Worm (Caenorhabditis elegans): ENCODE data around the gene cup-15.

The cup-15 gene

ce11 chrII:9322870-9323349 is 29.9 kb upstream of the cup-15 start, which contains the start of gene rab-39 (continued):
- TF ChIP-seq sma-3 (GFP tag; optimal IDR thresholded peaks at IDR 0.05): no peak
- no peak for TF ChIP-seq ama-1 (optimal IDR thresholded peaks at IDR 0.05)
- no peak for TF ChIP-seq Y55F3AM.14 (GFP tag; optimal IDR thresholded peaks at IDR 0.05)

ce11 chrII:9323660-9324059 is 29.1 kb upstream of the cup-15 start, which contains the start of gene egli-1:
Gene egli-1 (plus strand): TSS chrII:9323960.
- TF ChIP-seq nhr-77 (tag; optimal IDR thresholded peaks at IDR 0.05) (no peak), unc-62 (GFP tag; optimal IDR thresholded peaks at IDR 0.05) (no peak), peb-1 (tag; optimal IDR thresholded peaks at IDR 0.05) (no peak)

ce11 chrII:9324824-9325351 is 27.9 kb upstream of the cup-15 start, which contains the start of gene eat-3:
Gene eat-3 (plus strand): TSS chrII:9324874.
- TF ChIP-seq unc-39 (tag; optimal IDR thresholded peaks at IDR 0.05): no peak
- no peak for TF ChIP-seq ama-1 (optimal IDR thresholded peaks at IDR 0.05)
- no peak for TF ChIP-seq ztf-11 (tag; optimal IDR thresholded peaks at IDR 0.05)
- TF ChIP-seq mbf-1 (tag; optimal IDR thresholded peaks at IDR 0.05): no peak
- TF ChIP-seq nhr-129 (tag; optimal IDR thresholded peaks at IDR 0.05): peak; percentile 29
- TF ChIP-seq sem-4 (tag; optimal IDR thresholded peaks at IDR 0.05): peak; percentile 10
- no peak for TF ChIP-seq nhr-11 (tag; optimal IDR thresholded peaks at IDR 0.05)
- TF ChIP-seq skn-1 (tag; optimal IDR thresholded peaks at IDR 0.05): no peak
- TF ChIP-seq lin-11 (tag; optimal IDR thresholded peaks at IDR 0.05): no peak
- TF ChIP-seq ZK546.5 (tag; optimal IDR thresholded peaks at IDR 0.05): no peak
- TF ChIP-seq nhr-10 (tag; optimal IDR thresholded peaks at IDR 0.05): no peak
- no peak for TF ChIP-seq nhr-21 (tag; optimal IDR thresholded peaks at IDR 0.05)
- TF ChIP-seq ceh-82 (tag; optimal IDR thresholded peaks at IDR 0.05): no peak
- no peak for TF ChIP-seq elt-3 (tag; optimal IDR thresholded peaks at IDR 0.05)
- TF ChIP-seq gmeb-1 (tag; optimal IDR thresholded peaks at IDR 0.05): no peak
- TF ChIP-seq mdl-1 (tag; optimal IDR thresholded peaks at IDR 0.05): peak in 1 of 2 experiments; percentile 19
- no peak for TF ChIP-seq sma-3 (GFP tag; optimal IDR thresholded peaks at IDR 0.05)
- TF ChIP-seq F13H6.1 (tag; optimal IDR thresholded peaks at IDR 0.05): no peak
- peak; percentile 12 for TF ChIP-seq crh-2 (tag; optimal IDR thresholded peaks at IDR 0.05)
- no peak for TF ChIP-seq Y55F3AM.14 (GFP tag; optimal IDR thresholded peaks at IDR 0.05)
- no peak for TF ChIP-seq dmd-4 (tag; optimal IDR thresholded peaks at IDR 0.05)
- TF ChIP-seq ceh-16 (tag; optimal IDR thresholded peaks at IDR 0.05): no peak
- peak in 1 of 2 experiments; percentile 45 for TF ChIP-seq lsy-2 (tag; optimal IDR thresholded peaks at IDR 0.05)
- no peak for TF ChIP-seq lin-39 (tag; optimal IDR thresholded peaks at IDR 0.05)
- no peak for TF ChIP-seq nhr-237 (tag; optimal IDR thresholded peaks at IDR 0.05)
- TF ChIP-seq nhr-12 (tag; optimal IDR thresholded peaks at IDR 0.05): no peak
- peak; percentile 72 for TF ChIP-seq sma-9 (GFP tag; optimal IDR thresholded peaks at IDR 0.05)
- TF ChIP-seq sma-9 (tag; optimal IDR thresholded peaks at IDR 0.05): no peak
- no peak for TF ChIP-seq alr-1 (tag; optimal IDR thresholded peaks at IDR 0.05)
- no peak for TF ChIP-seq snpc-4 (tag; optimal IDR thresholded peaks at IDR 0.05)
- TF ChIP-seq nhr-6 (tag; optimal IDR thresholded peaks at IDR 0.05): no peak
- TF ChIP-seq elt-1 (tag; optimal IDR thresholded peaks at IDR 0.05): no peak
- TF ChIP-seq nhr-23 (tag; optimal IDR thresholded peaks at IDR 0.05): no peak
- no peak for TF ChIP-seq nhr-25 (tag; optimal IDR thresholded peaks at IDR 0.05)
- peak; percentile 46 for TF ChIP-seq C34F6.9 (tag; optimal IDR thresholded peaks at IDR 0.05)
- TF ChIP-seq unc-62 (GFP tag; optimal IDR thresholded peaks at IDR 0.05): no peak
- TF ChIP-seq fos-1 (tag; optimal IDR thresholded peaks at IDR 0.05): peak; percentile 84
- peak; percentile 86 for TF ChIP-seq unc-55 (GFP tag; optimal IDR thresholded peaks at IDR 0.05)
- no peak for TF ChIP-seq mab-5 (tag; optimal IDR thresholded peaks at IDR 0.05)
- TF ChIP-seq ztf-4 (tag; optimal IDR thresholded peaks at IDR 0.05): no peak
- TF ChIP-seq R02D3.7 (tag; optimal IDR thresholded peaks at IDR 0.05): no peak
- TF ChIP-seq lin-13 (GFP tag; optimal IDR thresholded peaks at IDR 0.05): no peak
- TF ChIP-seq peb-1 (tag; optimal IDR thresholded peaks at IDR 0.05): no peak
- TF ChIP-seq egl-27 (tag; optimal IDR thresholded peaks at IDR 0.05): no peak
- no peak for TF ChIP-seq nhr-77 (tag; optimal IDR thresholded peaks at IDR 0.05)
- peak; percentile 51 for TF ChIP-seq zag-1 (tag; optimal IDR thresholded peaks at IDR 0.05)
- TF ChIP-seq blmp-1 (tag; optimal IDR thresholded peaks at IDR 0.05; ENCODE audit: insufficient read depth): no peak
- no peak for TF ChIP-seq ztf-1 (GFP tag; conservative IDR thresholded peaks at IDR 0.05)
- no peak for TF ChIP-seq aly-2 (tag; optimal IDR thresholded peaks at IDR 0.05)
